Fruit fly (Drosophila melanogaster): Measurements from ENCODE around the gene CG6638.
A peak's percentile ranks its signal among the peaks of the same experiment; 100 is the strongest.

CG6638 gene

dm6 chr3L:8584086-8584485, 8.2 kb upstream of the CG6638 start (continued):
- no peak for TF ChIP-seq so (GFP tag; IDR thresholded peaks at IDR 0.05)
- no peak for TF ChIP-seq Spps (tag; optimal IDR thresholded peaks at IDR 0.05)
- TF ChIP-seq Gsc (GFP tag; IDR thresholded peaks at IDR 0.05): no peak
- TF ChIP-seq Bteb2 (GFP tag; optimal IDR thresholded peaks at IDR 0.05): no peak
- TF ChIP-seq jumu (GFP tag; optimal IDR thresholded peaks at IDR 0.05): no peak
- no peak for TF ChIP-seq dati (GFP tag; IDR thresholded peaks at IDR 0.05)
- no peak for TF ChIP-seq Lhr (GFP tag; optimal IDR thresholded peaks at IDR 0.05)
- TF ChIP-seq CG12219 (GFP tag; optimal IDR thresholded peaks at IDR 0.05): peak; percentile 31
- no peak for TF ChIP-seq sc (optimal IDR thresholded peaks at IDR 0.05)
- TF ChIP-seq sc (GFP tag; optimal IDR thresholded peaks at IDR 0.05): no peak
- no peak for TF ChIP-seq Ada2b (GFP tag; IDR thresholded peaks at IDR 0.05)
- no peak for TF ChIP-seq sqz (GFP tag; optimal IDR thresholded peaks at IDR 0.05)
- TF ChIP-seq CG12104 (GFP tag; optimal IDR thresholded peaks at IDR 0.05): peak; percentile 8
- no peak for TF ChIP-seq Jarid2 (GFP tag; optimal IDR thresholded peaks at IDR 0.05)
- no peak for TF ChIP-seq amos (GFP tag; IDR thresholded peaks at IDR 0.05; ENCODE audit: partially characterized antibody)
- TF ChIP-seq CG6765 (GFP tag; optimal IDR thresholded peaks at IDR 0.05): peak; percentile 49
- no peak for TF ChIP-seq pfk (GFP tag; optimal IDR thresholded peaks at IDR 0.05)
- peak; percentile 45; the same call in 1 of the 2 replicates for TF ChIP-seq vvl (GFP tag; IDR thresholded peaks at IDR 0.05)
- TF ChIP-seq CG8290 (GFP tag; optimal IDR thresholded peaks at IDR 0.05): no peak
- no peak for TF ChIP-seq CG8290 (tag; optimal IDR thresholded peaks at IDR 0.05)
- TF ChIP-seq CG11696 (GFP tag; IDR thresholded peaks at IDR 0.05): no peak
- peak; percentile 3 for TF ChIP-seq Fer2 (tag; optimal IDR thresholded peaks at IDR 0.05)
- no peak for TF ChIP-seq CG5245 (GFP tag; optimal IDR thresholded peaks at IDR 0.05)
- peak; percentile 68 for TF ChIP-seq org-1 (GFP tag; optimal IDR thresholded peaks at IDR 0.05)
- TF ChIP-seq trh (GFP tag; optimal IDR thresholded peaks at IDR 0.05): no peak
- no peak for TF ChIP-seq Stat92E (GFP tag; optimal IDR thresholded peaks at IDR 0.05)
- peak; percentile 24; the same call in 1 of the 2 replicates for TF ChIP-seq CG11085 (GFP tag; IDR thresholded peaks at IDR 0.05)
- TF ChIP-seq hth (optimal IDR thresholded peaks at IDR 0.05): no peak
- no peak for TF ChIP-seq CG11560 (tag; IDR thresholded peaks at IDR 0.05)
- TF ChIP-seq en (GFP tag; optimal IDR thresholded peaks at IDR 0.05): peak; percentile 30
- no peak for TF ChIP-seq CG11247 (GFP tag; IDR thresholded peaks at IDR 0.05)
- TF ChIP-seq stwl (tag; optimal IDR thresholded peaks at IDR 0.05): no peak
- TF ChIP-seq CG14667 (GFP tag; IDR thresholded peaks at IDR 0.05): no peak
- no peak for TF ChIP-seq CG3726 (GFP tag; IDR thresholded peaks at IDR 0.05)
- no peak for TF ChIP-seq z (GFP tag; IDR thresholded peaks at IDR 0.05)
- TF ChIP-seq prd (optimal IDR thresholded peaks at IDR 0.05): no peak
- no peak for TF ChIP-seq prd (GFP tag; IDR thresholded peaks at IDR 0.05)
- TF ChIP-seq CG18619 (GFP tag; optimal IDR thresholded peaks at IDR 0.05): peak; percentile 22
- no peak for TF ChIP-seq Xrp1 (GFP tag; IDR thresholded peaks at IDR 0.05)
- no peak for TF ChIP-seq slp2 (GFP tag; optimal IDR thresholded peaks at IDR 0.05)
- TF ChIP-seq Ptx1 (GFP tag; IDR thresholded peaks at IDR 0.05): no peak
- peak; percentile 12 for TF ChIP-seq pho (GFP tag; optimal IDR thresholded peaks at IDR 0.05)
- TF ChIP-seq CG4404 (GFP tag; IDR thresholded peaks at IDR 0.05): no peak
- TF ChIP-seq CG32767 (GFP tag; IDR thresholded peaks at IDR 0.05): no peak
- no peak for TF ChIP-seq Hr78 (GFP tag; optimal IDR thresholded peaks at IDR 0.05)
- TF ChIP-seq cato (GFP tag; optimal IDR thresholded peaks at IDR 0.05; ENCODE audit: borderline replicate concordance): no peak
- TF ChIP-seq CG18262 (tag; optimal IDR thresholded peaks at IDR 0.05): no peak
- TF ChIP-seq CG10274 (GFP tag; optimal IDR thresholded peaks at IDR 0.05): no peak
- no peak for TF ChIP-seq NC2β (GFP tag; optimal IDR thresholded peaks at IDR 0.05)
- TF ChIP-seq Blimp-1 (GFP tag; optimal IDR thresholded peaks at IDR 0.05): peak; percentile 31
- TF ChIP-seq lmd (GFP tag; IDR thresholded peaks at IDR 0.05): no peak
- no peak for TF ChIP-seq kni (GFP tag; optimal IDR thresholded peaks at IDR 0.05)
- TF ChIP-seq D (optimal IDR thresholded peaks at IDR 0.05): no peak
- TF ChIP-seq D (GFP tag; optimal IDR thresholded peaks at IDR 0.05): peak; percentile 27
